Worm (Caenorhabditis elegans) whole organism, late embryonic: ENCODE measurements around the gene dib-1.
"Not testable (repeated sequence)": the region's sequence is repeated elsewhere in the genome, so short reads cannot be mapped to it uniquely, and the experiment has no call there.

Experiments used
- C38D4.7 ChIP-seq: fragments of 200-800 bp; sonication (Bioruptor generic); optimal IDR thresholded peaks from 2 replicates; lab custom pipeline; 2018; ENCODE audit warnings: mild to moderate bottlenecking, missing genetic modification characterization, moderate library complexity, missing compliant biosample characterization
- F13H6.1 ChIP-seq: sonication (generic microtip); optimal IDR thresholded peaks from 2 replicates; lab custom pipeline; 2016; ENCODE audit warnings: missing genetic modification characterization, missing compliant biosample characterization
- T23F11.4 ChIP-seq: fragments of 200-800 bp; sonication (Bioruptor generic); optimal IDR thresholded peaks from 2 replicates; lab custom pipeline; 2018; ENCODE audit warnings: mild to moderate bottlenecking, missing genetic modification characterization, missing compliant biosample characterization
- ahr-1 ChIP-seq: sonication (generic microtip); optimal IDR thresholded peaks from 2 replicates; lab custom pipeline; 2016; ENCODE audit warnings: missing genetic modification characterization, missing compliant biosample characterization
- ama-1 ChIP-seq: fragments of 150-350 bp; optimal IDR thresholded peaks from 2 replicates; lab custom pipeline; 2014
- ceh-14 ChIP-seq: sonication (generic microtip); optimal IDR thresholded peaks from 2 replicates; lab custom pipeline; 2016; ENCODE audit warnings: missing genotype, missing genetic modification characterization, missing compliant biosample characterization
- ceh-18 ChIP-seq: sonication (generic microtip); optimal IDR thresholded peaks from 2 replicates; lab custom pipeline; 2016; ENCODE audit warnings: missing genetic modification characterization, missing compliant biosample characterization
- ceh-19 ChIP-seq: fragments of 200-800 bp; sonication (Bioruptor generic); optimal IDR thresholded peaks from 2 replicates; lab custom pipeline; 2018; ENCODE audit warnings: mild to moderate bottlenecking, missing genetic modification characterization, missing compliant biosample characterization
- ceh-22 ChIP-seq: sonication (generic microtip); optimal IDR thresholded peaks from 2 replicates; lab custom pipeline; 2017; ENCODE audit warnings: missing biosample characterization, missing genetic modification characterization
- ceh-30 ChIP-seq: fragments of 150-350 bp; optimal IDR thresholded peaks from 2 replicates; lab custom pipeline; 2014; ENCODE audit warnings: missing biosample characterization, missing genetic modification characterization
- ceh-31 ChIP-seq: sonication (generic microtip); optimal IDR thresholded peaks from 2 replicates; lab custom pipeline; 2016; ENCODE audit warnings: missing genetic modification characterization, missing compliant biosample characterization
- ceh-34 ChIP-seq: sonication (generic microtip); optimal IDR thresholded peaks from 2 replicates; lab custom pipeline; 2016; ENCODE audit warnings: mild to moderate bottlenecking, missing genetic modification characterization, missing compliant biosample characterization
- ceh-45 ChIP-seq: fragments of 200-800 bp; sonication (Bioruptor generic); IDR thresholded peaks from 2 replicates; pipeline ENCODE4 v1.3.6; 2022; ENCODE audit warnings: missing genetic modification reagents, missing genetic modification characterization, missing compliant biosample characterization
- ceh-6 ChIP-seq: fragments of 200-800 bp; sonication (Bioruptor generic); optimal IDR thresholded peaks from 2 replicates; lab custom pipeline; 2018; ENCODE audit warnings: mild to moderate bottlenecking, missing genetic modification characterization, missing compliant biosample characterization
- che-1 ChIP-seq: sonication (generic microtip); optimal IDR thresholded peaks from 2 replicates; lab custom pipeline; 2016; ENCODE audit warnings: mild to moderate bottlenecking, missing genetic modification characterization, missing compliant biosample characterization
- elt-2 ChIP-seq: sonication (generic microtip); optimal IDR thresholded peaks from 2 replicates; lab custom pipeline; 2016; ENCODE audit warnings: missing genetic modification reagents, missing genetic modification characterization, missing compliant biosample characterization
- elt-4 ChIP-seq: sonication (generic microtip); optimal IDR thresholded peaks from 2 replicates; lab custom pipeline; 2016; ENCODE audit warnings: missing genetic modification characterization, missing compliant biosample characterization
- eyg-1 ChIP-seq: sonication (generic microtip); optimal IDR thresholded peaks from 2 replicates; lab custom pipeline; 2016; ENCODE audit warnings: missing genotype, missing genetic modification characterization, missing compliant biosample characterization
- fkh-6 ChIP-seq: sonication (generic microtip); optimal IDR thresholded peaks from 2 replicates; lab custom pipeline; 2016; ENCODE audit warnings: missing genetic modification characterization, missing compliant biosample characterization
- hlh-6 ChIP-seq: sonication (generic microtip); optimal IDR thresholded peaks from 2 replicates; lab custom pipeline; 2016; ENCODE audit warnings: missing genotype, missing genetic modification characterization, missing compliant biosample characterization
- lin-11 ChIP-seq: fragments of 200-800 bp; sonication (Bioruptor generic); optimal IDR thresholded peaks from 2 replicates; lab custom pipeline; 2018; ENCODE audit warnings: mild to moderate bottlenecking, missing genetic modification characterization, missing compliant biosample characterization
- madf-2 ChIP-seq: sonication (generic microtip); optimal IDR thresholded peaks from 2 replicates; lab custom pipeline; 2017; ENCODE audit warnings: missing genetic modification characterization, missing compliant biosample characterization
- mec-3 ChIP-seq: sonication (generic microtip); optimal IDR thresholded peaks from 2 replicates; lab custom pipeline; 2016; ENCODE audit warnings: borderline replicate concordance, missing genetic modification characterization, missing compliant biosample characterization
- nfya-1 ChIP-seq: sonication (generic microtip); optimal IDR thresholded peaks from 2 replicates; lab custom pipeline; 2017; ENCODE audit warnings: missing genetic modification characterization, mild to moderate bottlenecking, missing compliant biosample characterization, antibody characterized with exemption, moderate library complexity
- nhr-232 ChIP-seq: sonication (generic microtip); optimal IDR thresholded peaks from 2 replicates; lab custom pipeline; 2016; ENCODE audit warnings: missing genetic modification characterization, missing compliant biosample characterization
- npax-4 ChIP-seq: sonication (generic microtip); optimal IDR thresholded peaks from 2 replicates; lab custom pipeline; 2016; ENCODE audit warnings: missing genetic modification characterization, missing compliant biosample characterization
- pha-2 ChIP-seq: sonication (generic microtip); optimal IDR thresholded peaks from 2 replicates; lab custom pipeline; 2017; ENCODE audit warnings: mild to moderate bottlenecking, missing genetic modification characterization, missing compliant biosample characterization
- pha-4 ChIP-seq: fragments of 150-350 bp; optimal IDR thresholded peaks from 2 replicates; lab custom pipeline; 2018; ENCODE audit warnings: missing biosample characterization, missing genetic modification reagents, missing genetic modification characterization
- rnt-1 ChIP-seq: sonication (generic microtip); optimal IDR thresholded peaks from 2 replicates; lab custom pipeline; 2016; ENCODE audit warnings: missing genetic modification characterization, missing compliant biosample characterization
- sdc-2 ChIP-seq: sonication (generic microtip); optimal IDR thresholded peaks from 2 replicates; lab custom pipeline; 2016; ENCODE audit warnings: missing genotype, missing genetic modification characterization, missing compliant biosample characterization
- ttx-3 ChIP-seq: sonication (generic microtip); optimal IDR thresholded peaks from 2 replicates; lab custom pipeline; 2016; ENCODE audit warnings: missing genetic modification reagents, missing genetic modification characterization, missing compliant biosample characterization
- unc-3 ChIP-seq, 2 experiments: fragments of 200-800 bp in 1 of 2; sonication (Bioruptor generic) in 1 of 2; sonication (generic microtip) in 1 of 2; conservative IDR thresholded peaks in 1 of 2; optimal IDR thresholded peaks in 1 of 2; 2 replicates each; pipeline versions ENCODE4 v1.3.6 to Lab custom; 2016 to 2022; ENCODE audit warnings: missing compliant biosample characterization in 2 of 2, missing genetic modification characterization in 2 of 2, missing genetic modification reagents in 1 of 2
- unc-42 ChIP-seq: sonication (generic microtip); optimal IDR thresholded peaks from 2 replicates; lab custom pipeline; 2016; ENCODE audit warnings: missing genotype, missing genetic modification characterization, missing compliant biosample characterization
- unc-86 ChIP-seq: sonication (generic microtip); optimal IDR thresholded peaks from 2 replicates; lab custom pipeline; 2016; ENCODE audit warnings: missing genetic modification characterization, missing compliant biosample characterization
- zip-5 ChIP-seq: sonication (generic microtip); optimal IDR thresholded peaks from 2 replicates; lab custom pipeline; 2016; ENCODE audit warnings: missing genetic modification characterization, missing compliant biosample characterization

Gene dib-1

ce11 chrIV:2917729-2918128 is 27.0 kb downstream of the dib-1 start, which contains the start of gene Y54G2A.50:
Y54G2A.50 (plus strand) TSS chrIV:2918029.
- TF ChIP-seq madf-2 (tag; lab: Kevin White, UChicago); C38D4.7 (GFP tag; lab: Kevin White, UChicago); ceh-45 (GFP tag; lab: Robert Waterston, UW): not testable (repeated sequence)

DNA sequence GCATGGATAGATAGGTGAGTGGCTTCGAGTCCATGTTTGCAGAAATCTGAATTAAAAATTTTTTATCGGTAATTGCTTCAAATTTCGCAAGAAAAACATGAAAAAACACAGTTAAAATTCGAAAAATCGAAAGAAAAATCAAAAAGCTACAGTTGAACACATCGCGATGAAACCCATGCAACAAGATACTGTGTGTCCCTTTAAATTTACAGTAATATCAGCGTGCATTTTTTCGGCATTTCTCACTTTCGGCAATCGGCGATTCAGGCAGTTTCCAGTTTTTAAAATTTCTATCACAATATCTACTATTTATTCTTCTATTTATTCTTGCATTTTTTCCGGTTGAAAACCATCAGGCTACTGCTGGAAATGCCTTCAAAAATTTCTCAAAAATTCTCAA is 31.5 kb downstream of the dib-1 start, which contains the start of gene fbxc-45:
Gene fbxc-45 (minus strand): TSS at position 48 of the 400 bp plus-strand sequence.
- TF ChIP-seq ceh-34 = no peak
- TF ChIP-seq ceh-18 (tag; lab: Kevin White, UChicago) = no peak
- no peak for TF ChIP-seq mec-3
- no peak for TF ChIP-seq ahr-1 (tag; lab: Kevin White, UChicago)
- TF ChIP-seq madf-2 (tag; lab: Kevin White, UChicago) = no peak
- TF ChIP-seq eyg-1 (tag; lab: Kevin White, UChicago) = no peak
- TF ChIP-seq elt-2 (tag; lab: Kevin White, UChicago) = no peak
- TF ChIP-seq unc-3 (GFP tag; conservative IDR thresholded peaks at IDR 0.05; lab: Robert Waterston, UW) = no peak
- no peak for TF ChIP-seq unc-3 (tag; optimal IDR thresholded peaks at IDR 0.05; lab: Kevin White, UChicago)
- no peak for TF ChIP-seq unc-86
- TF ChIP-seq F13H6.1 = no peak
- TF ChIP-seq T23F11.4 (GFP tag; lab: Kevin White, UChicago) = no peak
- no peak for TF ChIP-seq ama-1 (lab: Kevin White, UChicago)
- no peak for TF ChIP-seq hlh-6 (tag; lab: Kevin White, UChicago)

- no peak for TF ChIP-seq T23F11.4 (GFP tag; lab: Kevin White, UChicago)
- no peak for TF ChIP-seq ceh-22 (tag; lab: Kevin White, UChicago)
Observed at ce11 chrIV:2925591-2925990, 34.9 kb downstream of the dib-1 start, which contains the start of gene ubc-13. ubc-13 (minus strand) TSS chrIV:2925691.

ce11 chrIV:2928409-2928808 is 37.7 kb downstream of the dib-1 start, which contains the start of gene manf-1:
manf-1 (minus strand) TSS chrIV:2928421.
- TF ChIP-seq ceh-31 (tag; lab: Kevin White, UChicago) (peak; percentile 11), rnt-1 (tag; lab: Kevin White, UChicago) (no peak), ceh-30 (tag; lab: Kevin White, UChicago) (peak; percentile 11), nfya-1 (tag; lab: Kevin White, UChicago) (peak; percentile 26)

DNA sequence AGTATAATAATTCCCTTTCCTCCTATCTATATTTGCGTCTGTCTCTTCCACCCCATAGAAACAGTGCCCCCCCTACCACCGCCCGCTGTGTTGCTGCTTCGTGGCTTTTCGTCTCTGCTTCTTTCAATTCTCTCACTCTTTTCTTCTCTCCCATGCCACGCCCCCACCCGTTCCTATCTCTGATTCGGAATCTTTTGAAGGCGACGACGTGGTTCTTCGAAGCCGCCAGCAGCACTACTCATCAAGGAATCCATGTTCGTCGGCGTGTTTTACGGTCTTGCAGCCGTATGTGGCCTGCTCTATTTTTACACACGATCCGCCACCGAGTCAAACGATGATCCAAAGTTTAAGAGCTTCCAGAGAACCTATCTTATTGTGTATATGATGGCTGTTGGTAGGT is 40.5 kb downstream of the dib-1 start, which contains the start of gene samt-1:
Gene samt-1 (plus strand): TSS at position 176 of the 400 bp plus-strand sequence.
- TF ChIP-seq zip-5 (tag; lab: Kevin White, UChicago) = no peak
- TF ChIP-seq pha-2 = no peak
- no peak for TF ChIP-seq ceh-22 (tag; lab: Kevin White, UChicago)
- no peak for TF ChIP-seq pha-4 (tag; lab: Kevin White, UChicago)
- no peak for TF ChIP-seq ceh-14 (tag; lab: Kevin White, UChicago)

DNA sequence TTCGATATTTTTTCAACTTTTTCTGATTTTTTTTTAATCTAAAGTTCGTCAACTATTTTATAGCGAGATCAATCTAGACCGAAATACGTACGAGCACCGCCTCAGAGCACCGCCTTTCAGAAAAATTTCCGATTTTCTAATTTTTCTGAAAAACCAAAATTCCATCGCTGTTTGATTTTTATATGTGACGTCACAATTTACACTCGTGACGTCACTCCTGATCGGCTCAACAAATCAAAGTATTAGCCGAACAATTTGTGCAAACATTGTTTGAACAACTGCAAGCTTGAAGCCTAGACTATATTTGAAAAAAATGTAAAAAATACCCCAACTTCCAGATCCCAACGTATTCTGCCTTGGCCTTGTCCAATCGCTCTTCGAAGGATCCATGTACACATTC is 44.5 kb downstream of the dib-1 start:
- TF ChIP-seq ttx-3 = no peak
- TF ChIP-seq elt-4 (tag; lab: Kevin White, UChicago) = no peak
- TF ChIP-seq lin-11 (tag; lab: Kevin White, UChicago) = no peak
- TF ChIP-seq unc-42 = no peak
- no peak for TF ChIP-seq fkh-6 (tag; lab: Kevin White, UChicago)
- TF ChIP-seq npax-4 (tag; lab: Kevin White, UChicago) = no peak
- no peak for TF ChIP-seq che-1 (tag; lab: Kevin White, UChicago)
- TF ChIP-seq ceh-19 (GFP tag; lab: Kevin White, UChicago) = no peak
- TF ChIP-seq nhr-232 (tag; lab: Kevin White, UChicago) = no peak
- TF ChIP-seq ceh-6 = no peak
- TF ChIP-seq sdc-2 (tag; lab: Kevin White, UChicago) = no peak
